Worm (Caenorhabditis elegans) whole organism, mixed stage, embryonic: Measurements from ENCODE around the gene algn-8.

ENCODE experiments used
- bed-3 ChIP-seq: fragments of 200-800 bp; sonication (Bioruptor generic); optimal IDR thresholded peaks from 3 replicates; lab custom pipeline; 2018; ENCODE audit warnings: mild to moderate bottlenecking, missing genetic modification characterization, moderate library complexity, missing compliant biosample characterization
- ceh-39 ChIP-seq: fragments of 150-350 bp; optimal IDR thresholded peaks from 2 replicates; lab custom pipeline; 2014; ENCODE audit warnings: missing biosample characterization, missing genetic modification characterization
- ceh-43 ChIP-seq: fragments of 200-800 bp; sonication (Bioruptor generic); optimal IDR thresholded peaks from 2 replicates; lab custom pipeline; 2018; ENCODE audit warnings: mild to moderate bottlenecking, missing genetic modification characterization, moderate library complexity, missing compliant biosample characterization
- ceh-83 ChIP-seq: fragments of 200-800 bp; sonication (Bioruptor generic); optimal IDR thresholded peaks from 2 replicates; lab custom pipeline; 2018; ENCODE audit warnings: mild to moderate bottlenecking, missing genetic modification characterization, missing compliant biosample characterization
- cnd-1 ChIP-seq: fragments of 200-800 bp; sonication (Bioruptor generic); optimal IDR thresholded peaks from 2 replicates; lab custom pipeline; 2018; ENCODE audit warnings: mild to moderate bottlenecking, missing genetic modification characterization, missing compliant biosample characterization
- elt-1 ChIP-seq: sonication (generic microtip); optimal IDR thresholded peaks from 2 replicates; lab custom pipeline; 2017; ENCODE audit warnings: missing genetic modification characterization, mild to moderate bottlenecking, missing compliant biosample characterization, antibody characterized with exemption, moderate library complexity, borderline replicate concordance; ENCODE audit not compliant: insufficient read depth
- elt-3 ChIP-seq: fragments of 150-350 bp; optimal IDR thresholded peaks from 2 replicates; lab custom pipeline; 2014; ENCODE audit warnings: missing biosample characterization, missing genetic modification characterization
- flh-1 ChIP-seq: fragments of 200-800 bp; sonication (Bioruptor generic); optimal IDR thresholded peaks from 2 replicates; lab custom pipeline; 2018; ENCODE audit warnings: mild to moderate bottlenecking, missing genetic modification characterization, moderate library complexity, missing compliant biosample characterization
- ham-2 ChIP-seq: fragments of 200-800 bp; sonication (Bioruptor generic); optimal IDR thresholded peaks from 2 replicates; lab custom pipeline; 2018; ENCODE audit warnings: mild to moderate bottlenecking, missing genetic modification characterization, missing compliant biosample characterization
- hlh-1 ChIP-seq: fragments of 150-350 bp; optimal IDR thresholded peaks from 2 replicates; lab custom pipeline; 2014; ENCODE audit warnings: missing biosample characterization, missing genetic modification reagents, missing genetic modification characterization
- lin-13 ChIP-seq: fragments of 150-350 bp; optimal IDR thresholded peaks from 2 replicates; lab custom pipeline; 2014; ENCODE audit warnings: missing biosample characterization, missing genetic modification characterization
- lin-32 ChIP-seq: fragments of 200-800 bp; sonication (Bioruptor generic); optimal IDR thresholded peaks from 2 replicates; lab custom pipeline; 2018; ENCODE audit warnings: mild to moderate bottlenecking, missing genetic modification characterization, missing compliant biosample characterization
- lsy-2 ChIP-seq: fragments of 150-350 bp; optimal IDR thresholded peaks from 2 replicates; lab custom pipeline; 2014; ENCODE audit warnings: missing biosample characterization, missing genetic modification characterization
- mab-5 ChIP-seq: fragments of 150-350 bp; optimal IDR thresholded peaks from 2 replicates; lab custom pipeline; 2014; ENCODE audit warnings: missing biosample characterization, missing genetic modification characterization
- mep-1 ChIP-seq: fragments of 150-350 bp; optimal IDR thresholded peaks from 2 replicates; lab custom pipeline; 2017; ENCODE audit warnings: missing biosample characterization, missing genetic modification reagents, missing genetic modification characterization, inconsistent platforms
- mls-2 ChIP-seq: sonication (generic microtip); optimal IDR thresholded peaks from 2 replicates; lab custom pipeline; 2016; ENCODE audit warnings: mild to moderate bottlenecking, missing genetic modification characterization, moderate library complexity, missing compliant biosample characterization
- nhr-2 ChIP-seq: fragments of 150-350 bp; optimal IDR thresholded peaks from 2 replicates; lab custom pipeline; 2014; ENCODE audit warnings: missing biosample characterization, missing genetic modification characterization
- nhr-237 ChIP-seq: fragments of 150-350 bp; optimal IDR thresholded peaks from 2 replicates; lab custom pipeline; 2014; ENCODE audit warnings: missing biosample characterization, missing genetic modification characterization
- nhr-28 ChIP-seq: fragments of 150-350 bp; optimal IDR thresholded peaks from 2 replicates; lab custom pipeline; 2014; ENCODE audit warnings: missing biosample characterization, missing genetic modification characterization
- pha-4 ChIP-seq: fragments of 150-350 bp; optimal IDR thresholded peaks from 2 replicates; lab custom pipeline; 2018; ENCODE audit warnings: missing biosample characterization, missing genetic modification reagents, missing genetic modification characterization
- sem-2 ChIP-seq: fragments of 200-800 bp; sonication (Bioruptor generic); optimal IDR thresholded peaks from 2 replicates; lab custom pipeline; 2018; ENCODE audit warnings: mild to moderate bottlenecking, missing genetic modification characterization, missing compliant biosample characterization
- snpc-4 ChIP-seq: fragments of 150-350 bp; optimal IDR thresholded peaks from 2 replicates; lab custom pipeline; 2014; ENCODE audit warnings: missing biosample characterization, missing genetic modification characterization
- sptf-1 ChIP-seq: sonication (generic microtip); optimal IDR thresholded peaks from 2 replicates; lab custom pipeline; 2017; ENCODE audit warnings: mild to moderate bottlenecking, missing genetic modification characterization, moderate library complexity, missing compliant biosample characterization
- tbx-8 ChIP-seq: fragments of 200-800 bp; sonication (Bioruptor generic); optimal IDR thresholded peaks from 2 replicates; lab custom pipeline; 2018; ENCODE audit warnings: mild to moderate bottlenecking, missing genetic modification characterization, moderate library complexity, missing compliant biosample characterization
- unc-120 ChIP-seq: sonication (generic microtip); optimal IDR thresholded peaks from 2 replicates; lab custom pipeline; 2017; ENCODE audit warnings: missing genetic modification characterization, missing compliant biosample characterization; ENCODE audit not compliant: poor library complexity, severe bottlenecking
- unc-62 ChIP-seq: fragments of 150-350 bp; optimal IDR thresholded peaks from 2 replicates; lab custom pipeline; 2014; ENCODE audit warnings: missing biosample characterization, missing genetic modification reagents, missing genetic modification characterization
- zip-8 ChIP-seq: fragments of 150-350 bp; optimal IDR thresholded peaks from 2 replicates; lab custom pipeline; 2014; ENCODE audit warnings: missing biosample characterization, missing genetic modification characterization
- ztf-11 ChIP-seq: fragments of 150-350 bp; optimal IDR thresholded peaks from 2 replicates; lab custom pipeline; 2014; ENCODE audit warnings: missing biosample characterization, missing genetic modification characterization

algn-8 gene

ce11 chrII:9894435-9894834 is 8.2 kb upstream of the algn-8 start, which contains the start of gene F26C11.1:
F26C11.1 (plus strand) TSS chrII:9894735.
- no peak for TF ChIP-seq hlh-1 (tag; lab: Kevin White, UChicago)
- no peak for TF ChIP-seq pha-4 (tag; lab: Kevin White, UChicago)
- no peak for TF ChIP-seq unc-62
- TF ChIP-seq tbx-8 (GFP tag; lab: Kevin White, UChicago) = no peak
- no peak for TF ChIP-seq cnd-1 (tag; lab: Kevin White, UChicago)
- no peak for TF ChIP-seq mls-2 (tag; lab: Kevin White, UChicago)
- TF ChIP-seq ham-2 (GFP tag; lab: Kevin White, UChicago) = no peak
- no peak for TF ChIP-seq lsy-2 (tag; lab: Kevin White, UChicago)
- TF ChIP-seq snpc-4 (tag; lab: Kevin White, UChicago) = no peak
- no peak for TF ChIP-seq ceh-83 (GFP tag; lab: Kevin White, UChicago)
- no peak for TF ChIP-seq ceh-43 (GFP tag; lab: Kevin White, UChicago)
- TF ChIP-seq ceh-39 (tag; lab: Kevin White, UChicago) = no peak
- TF ChIP-seq flh-1 (GFP tag; lab: Kevin White, UChicago) = no peak
- no peak for TF ChIP-seq unc-120 (tag; lab: Kevin White, UChicago)
- TF ChIP-seq nhr-2 (tag; lab: Kevin White, UChicago) = no peak

ce11 chrII:9892409-9892808 is 6.2 kb upstream of the algn-8 start, which contains the start of gene C08H9.16:
C08H9.16 (plus strand) TSS chrII:9892778.
- TF ChIP-seq lin-13 = peak; percentile 11
- no peak for TF ChIP-seq ham-2 (GFP tag; lab: Kevin White, UChicago)
- TF ChIP-seq lsy-2 (tag; lab: Kevin White, UChicago) = peak; percentile 95
- no peak for TF ChIP-seq ceh-43 (GFP tag; lab: Kevin White, UChicago)
- TF ChIP-seq tbx-8 (GFP tag; lab: Kevin White, UChicago) = no peak
- no peak for TF ChIP-seq nhr-28 (tag; lab: Kevin White, UChicago)
- no peak for TF ChIP-seq ztf-11
- peak; percentile 59 for TF ChIP-seq hlh-1 (tag; lab: Kevin White, UChicago)
- TF ChIP-seq sem-2 (GFP tag; lab: Kevin White, UChicago) = no peak
- no peak for TF ChIP-seq mls-2 (tag; lab: Kevin White, UChicago)
- TF ChIP-seq mep-1 (tag; lab: Kevin White, UChicago) = peak; percentile 36

- no peak for TF ChIP-seq ztf-11
- peak; percentile 4 for TF ChIP-seq nhr-2 (tag; lab: Kevin White, UChicago)
- TF ChIP-seq bed-3 = no peak
- TF ChIP-seq hlh-1 (tag; lab: Kevin White, UChicago) = no peak
- no peak for TF ChIP-seq mab-5 (tag; lab: Kevin White, UChicago)
- TF ChIP-seq unc-62 = peak; percentile 42
- TF ChIP-seq flh-1 (GFP tag; lab: Kevin White, UChicago) = no peak
- TF ChIP-seq elt-1 = peak; percentile 96
- TF ChIP-seq lsy-2 (tag; lab: Kevin White, UChicago) = no peak
- TF ChIP-seq mls-2 (tag; lab: Kevin White, UChicago) = no peak
- TF ChIP-seq ham-2 (GFP tag; lab: Kevin White, UChicago) = peak; percentile 76
- TF ChIP-seq lin-32 (GFP tag; lab: Kevin White, UChicago) = no peak
- no peak for TF ChIP-seq sem-2 (GFP tag; lab: Kevin White, UChicago)
- TF ChIP-seq ceh-43 (GFP tag; lab: Kevin White, UChicago) = no peak
- TF ChIP-seq nhr-237 (tag; lab: Kevin White, UChicago) = no peak
- no peak for TF ChIP-seq elt-3
- TF ChIP-seq lin-13 = no peak
Observed at ce11 chrII:9891823-9892222, 5.6 kb upstream of the algn-8 start.

- no peak for TF ChIP-seq ceh-39 (tag; lab: Kevin White, UChicago)
- no peak for TF ChIP-seq mls-2 (tag; lab: Kevin White, UChicago)
- TF ChIP-seq sptf-1 = peak; percentile 7
- TF ChIP-seq mab-5 (tag; lab: Kevin White, UChicago) = no peak
- no peak for TF ChIP-seq unc-120 (tag; lab: Kevin White, UChicago)
- TF ChIP-seq ztf-11 = no peak
- TF ChIP-seq ceh-83 (GFP tag; lab: Kevin White, UChicago) = no peak
- no peak for TF ChIP-seq ham-2 (GFP tag; lab: Kevin White, UChicago)
- no peak for TF ChIP-seq unc-62
- no peak for TF ChIP-seq nhr-2 (tag; lab: Kevin White, UChicago)
- peak; percentile 20 for TF ChIP-seq pha-4 (tag; lab: Kevin White, UChicago)
- no peak for TF ChIP-seq zip-8 (tag; lab: Kevin White, UChicago)
- TF ChIP-seq, all 35 proteins: peak for 2
Observed at ce11 chrII:9891031-9891689, 4.9 kb upstream of the algn-8 start, which contains the start of gene vgln-1. vgln-1 (minus strand) TSS chrII:9891081.
